Fruit fly (Drosophila melanogaster): ENCODE data around the gene CG5149.

Gene CG5149

DNA sequence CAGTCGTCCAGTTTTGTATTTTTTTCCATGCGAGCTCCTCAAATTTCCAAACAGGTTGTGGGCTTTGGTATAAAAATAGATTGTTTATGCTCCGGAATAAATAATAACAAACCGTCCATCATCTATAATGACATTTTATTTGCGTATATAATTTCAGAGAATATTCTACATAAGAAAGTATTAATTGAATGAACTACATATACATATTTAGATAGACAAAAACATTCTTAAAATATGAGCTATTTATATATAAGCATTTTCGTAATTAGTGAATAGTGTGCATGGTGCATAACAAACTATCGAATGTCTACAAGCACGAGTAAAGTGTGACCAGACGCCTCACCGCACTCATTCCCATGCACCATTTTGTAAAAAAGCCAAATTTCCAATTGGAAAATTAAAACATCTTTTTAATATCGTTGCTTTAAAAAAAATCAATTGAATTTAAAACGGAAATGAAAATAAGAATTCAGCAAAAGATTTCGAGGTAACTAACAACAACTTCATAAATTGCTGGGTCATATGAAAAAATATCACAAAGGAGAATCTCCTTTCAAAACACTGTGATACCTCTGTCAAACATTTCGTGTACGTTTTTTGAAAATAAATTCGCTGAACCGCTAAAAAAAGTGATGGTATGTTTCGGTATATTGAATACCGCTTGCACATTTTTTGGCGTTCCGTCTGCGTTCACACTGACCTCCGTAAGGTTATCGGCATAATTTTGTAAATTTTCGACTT, 38.4 kb upstream of the CG5149 start, which contains the start of gene muc (continued):
- peak; percentile 44; the same call in 1 of the 3 replicates for TF ChIP-seq mld (GFP tag; IDR thresholded peaks at IDR 0.05; ENCODE audit: partially characterized antibody)
- TF ChIP-seq CG7963 (GFP tag; IDR thresholded peaks at IDR 0.05; ENCODE audit: partially characterized antibody): peak; percentile 44; the same call in 1 of the 3 replicates
- TF ChIP-seq croc (GFP tag; conservative IDR thresholded peaks at IDR 0.05): no peak
- peak; percentile 70 for TF ChIP-seq Sry-δ (GFP tag; optimal IDR thresholded peaks at IDR 0.05)
- peak; percentile 11 for TF ChIP-seq pum (GFP tag; optimal IDR thresholded peaks at IDR 0.05)
- peak; percentile 33; the same call in 1 of the 2 replicates for TF ChIP-seq CG31224 (GFP tag; IDR thresholded peaks at IDR 0.05)
- no peak for TF ChIP-seq CG16863 (GFP tag; optimal IDR thresholded peaks at IDR 0.05)
- peak; percentile 36 for TF ChIP-seq az2 (GFP tag; optimal IDR thresholded peaks at IDR 0.05)
- peak; percentile 15 for TF ChIP-seq CG13624 (GFP tag; optimal IDR thresholded peaks at IDR 0.05)
- no peak for TF ChIP-seq Dip2 (GFP tag; IDR thresholded peaks at IDR 0.05)
- peak; percentile 26 for TF ChIP-seq nerfin-2 (GFP tag; IDR thresholded peaks at IDR 0.05; ENCODE audit: partially characterized antibody)
- peak; percentile 28 to 44 for TF ChIP-seq dpn (GFP tag; optimal IDR thresholded peaks at IDR 0.05)
- TF ChIP-seq CG3407 (GFP tag; optimal IDR thresholded peaks at IDR 0.05): no peak
- peak; percentile 59 for TF ChIP-seq Ets65A (GFP tag)
- peak; percentile 62 for TF ChIP-seq CG2120 (GFP tag; optimal IDR thresholded peaks at IDR 0.05)
- peak; percentile 10 for TF ChIP-seq HmgD (GFP tag; optimal IDR thresholded peaks at IDR 0.05)
- TF ChIP-seq Bdp1 (GFP tag; optimal IDR thresholded peaks at IDR 0.05): no peak
- TF ChIP-seq stc (GFP tag; IDR thresholded peaks at IDR 0.05): no peak
- TF ChIP-seq row (GFP tag; IDR thresholded peaks at IDR 0.05): peak; percentile 90
- peak; percentile 79; the same call in 1 of the 2 replicates for TF ChIP-seq amos (GFP tag; IDR thresholded peaks at IDR 0.05; ENCODE audit: partially characterized antibody)
- no peak for TF ChIP-seq corto (GFP tag; optimal IDR thresholded peaks at IDR 0.05)
- TF ChIP-seq YL-1 (GFP tag; optimal IDR thresholded peaks at IDR 0.05): no peak
- TF ChIP-seq CG11085 (GFP tag; IDR thresholded peaks at IDR 0.05): 0 out of 2 replicates have a peak, but pooled peaks have one; percentile 12
- peak; percentile 38 for TF ChIP-seq lbe (GFP tag; optimal IDR thresholded peaks at IDR 0.05)
- no peak for TF ChIP-seq CG8765 (GFP tag; IDR thresholded peaks at IDR 0.05)
- TF ChIP-seq CG4360 (GFP tag; IDR thresholded peaks at IDR 0.05): no peak
- TF ChIP-seq Sox102F (GFP tag; optimal IDR thresholded peaks at IDR 0.05): peak; percentile 33
- TF ChIP-seq insv (GFP tag; optimal IDR thresholded peaks at IDR 0.05): peak; percentile 52 to 94
- TF ChIP-seq luna (GFP tag; optimal IDR thresholded peaks at IDR 0.05): no peak
- TF ChIP-seq CG1832 (GFP tag; optimal IDR thresholded peaks at IDR 0.05): no peak
- TF ChIP-seq CG10209 (GFP tag; optimal IDR thresholded peaks at IDR 0.05): peak; percentile 7
- TF ChIP-seq Hr51 (GFP tag; optimal IDR thresholded peaks at IDR 0.05): peak in 1 of 2 experiments; percentile 38
- peak; percentile 26 for TF ChIP-seq CG13296 (GFP tag; optimal IDR thresholded peaks at IDR 0.05)
- peak; percentile 56 for TF ChIP-seq CG2129 (GFP tag; IDR thresholded peaks at IDR 0.05; ENCODE audit: partially characterized antibody)
- TF ChIP-seq vvl (GFP tag; IDR thresholded peaks at IDR 0.05): peak; percentile 60
- no peak for TF ChIP-seq MESR4 (GFP tag; optimal IDR thresholded peaks at IDR 0.05)
- TF ChIP-seq sqz (GFP tag; optimal IDR thresholded peaks at IDR 0.05): no peak
- peak; percentile 53 for TF ChIP-seq CG7839 (tag; optimal IDR thresholded peaks at IDR 0.05)
- TF ChIP-seq Nf-YC (tag; optimal IDR thresholded peaks at IDR 0.05): no peak
- no peak for TF ChIP-seq HLHmδ (GFP tag; optimal IDR thresholded peaks at IDR 0.05)
- TF ChIP-seq fd64A (GFP tag; optimal IDR thresholded peaks at IDR 0.05): no peak
- TF ChIP-seq hkb (optimal IDR thresholded peaks at IDR 0.05): peak; percentile 79
- TF ChIP-seq hkb (GFP tag; IDR thresholded peaks at IDR 0.05): no peak
- no peak for TF ChIP-seq dan (GFP tag; IDR thresholded peaks at IDR 0.05)
- peak; percentile 11 for TF ChIP-seq D19B (GFP tag; optimal IDR thresholded peaks at IDR 0.05)
- TF ChIP-seq CG7271 (tag; optimal IDR thresholded peaks at IDR 0.05): no peak
- TF ChIP-seq cas (GFP tag; IDR thresholded peaks at IDR 0.05): no peak
- TF ChIP-seq Fer3 (tag; optimal IDR thresholded peaks at IDR 0.05): peak; percentile 44
- no peak for TF ChIP-seq ab (GFP tag; optimal IDR thresholded peaks at IDR 0.05)

All from whole organism, embryonic.